Fruit fly (Drosophila melanogaster) whole organism, pupa: ENCODE data around the gene CG13784.

Source experiments
- CG10348 ChIP-seq: fragments of 200-800 bp; sonication (Bioruptor generic); IDR thresholded peaks from 2 replicates; pipeline ENCODE4 v1.3.6; 2022; ENCODE audit warnings: missing biosample characterization, missing genetic modification characterization
- CG12605 ChIP-seq: fragments of 200-800 bp; sonication (Bioruptor generic); IDR thresholded peaks from 2 replicates; pipeline ENCODE4 v1.3.6; 2022; ENCODE audit warnings: missing biosample characterization, missing genetic modification characterization
- CG13204 ChIP-seq: fragments of 200-800 bp; sonication (Bioruptor generic); optimal IDR thresholded peaks from 2 replicates; lab custom pipeline; 2018; ENCODE audit warnings: missing biosample characterization, mild to moderate bottlenecking, missing genetic modification characterization, moderate library complexity
- CG14655 ChIP-seq: fragments of 200-800 bp; sonication (Bioruptor generic); optimal IDR thresholded peaks from 3 replicates; lab custom pipeline; 2017; ENCODE audit warnings: mild to moderate bottlenecking, missing biosample characterization, missing genetic modification reagents, missing genetic modification characterization
- CG34367 ChIP-seq: fragments of 200-800 bp; sonication (Bioruptor generic); optimal IDR thresholded peaks from 2 replicates; lab custom pipeline; 2018; ENCODE audit warnings: missing biosample characterization, mild to moderate bottlenecking, missing genetic modification characterization
- CG4496 ChIP-seq: fragments of 200-800 bp; sonication (Bioruptor generic); IDR thresholded peaks from 3 replicates; pipeline ENCODE4 v1.3.6; 2022; ENCODE audit warnings: missing biosample characterization, missing genetic modification characterization
- CG9948 ChIP-seq: fragments of 200-800 bp; sonication (Bioruptor generic); optimal IDR thresholded peaks from 2 replicates; lab custom pipeline; 2018; ENCODE audit warnings: missing biosample characterization, mild to moderate bottlenecking, missing genetic modification characterization, moderate library complexity
- D1 ChIP-seq: fragments of 200-800 bp; sonication (Bioruptor generic); optimal IDR thresholded peaks from 2 replicates; lab custom pipeline; 2018; ENCODE audit warnings: missing biosample characterization, mild to moderate bottlenecking, missing genetic modification characterization, moderate library complexity
- EcR ChIP-seq: fragments of 200-800 bp; sonication (Bioruptor generic); optimal IDR thresholded peaks from 3 replicates; lab custom pipeline; 2019; ENCODE audit warnings: missing biosample characterization, missing genetic modification characterization, mild to moderate bottlenecking, moderate library complexity, missing genetic modification reagents
- Pif1A ChIP-seq: fragments of 200-800 bp; sonication (Bioruptor generic); optimal IDR thresholded peaks from 3 replicates; lab custom pipeline; 2016; ENCODE audit warnings: missing biosample characterization, missing genetic modification characterization
- Snoo ChIP-seq: fragments of 200-800 bp; sonication (Bioruptor generic); optimal IDR thresholded peaks from 3 replicates; lab custom pipeline; 2017; ENCODE audit warnings: missing biosample characterization, mild to moderate bottlenecking, missing genetic modification characterization, inconsistent platforms
- fd96Ca ChIP-seq: fragments of 200-800 bp; sonication (Bioruptor generic); IDR thresholded peaks from 3 replicates; pipeline ENCODE4 v1.3.6; 2022; ENCODE audit warnings: missing biosample characterization, missing genetic modification characterization
- rn ChIP-seq: fragments of 200-800 bp; sonication (Bioruptor generic); IDR thresholded peaks from 2 replicates; pipeline ENCODE4 v1.3.6; 2022; ENCODE audit warnings: missing biosample characterization, missing genetic modification characterization

DNA sequence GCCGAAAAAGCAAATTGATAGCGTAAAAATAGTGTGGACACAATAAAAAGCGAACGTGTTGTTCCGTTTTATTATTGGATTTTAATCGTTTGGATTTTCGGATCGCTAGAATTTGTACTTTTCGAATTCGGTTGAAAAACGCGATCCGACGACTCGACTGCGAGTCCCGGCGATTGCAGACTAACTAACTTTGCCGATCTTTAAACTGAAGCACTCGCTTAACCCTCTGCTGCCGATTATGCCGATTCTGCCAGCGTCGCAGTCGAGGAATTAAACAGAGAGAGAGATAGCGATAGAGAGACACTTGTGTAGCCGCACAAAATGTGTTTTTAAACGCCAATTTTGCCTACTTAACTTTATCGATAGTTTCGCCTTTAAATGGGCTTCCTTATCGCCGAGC, 20.5 kb upstream of the CG13784 start:
- TF ChIP-seq CG12605 (GFP tag; lab: Robert Waterston, UW) (no peak), CG4496 (GFP tag; lab: Robert Waterston, UW) (no peak), CG34367 (tag; lab: Kevin White, UChicago) (no peak), EcR (GFP tag; lab: Kevin White, UChicago) (no peak), Pif1A (GFP tag; lab: Kevin White, UChicago) (no peak), D1 (no peak), CG13204 (GFP tag; lab: Kevin White, UChicago) (no peak), Snoo (tag; lab: Kevin White, UChicago) (no peak), CG9948 (tag; lab: Kevin White, UChicago) (no peak), CG14655 (no peak), rn (no peak), fd96Ca (GFP tag; lab: Robert Waterston, UW) (no peak), CG10348 (no peak)
